Worm (Caenorhabditis elegans): ENCODE data around the gene rmd-6.

ce11 chrIV:5086961-5087326 lies 18.3 kb downstream of the rmd-6 start:
- TF ChIP-seq lin-35 (GFP tag; optimal IDR thresholded peaks at IDR 0.05) (no peak), skn-1 (tag; optimal IDR thresholded peaks at IDR 0.05) (no peak), nhr-237 (tag; optimal IDR thresholded peaks at IDR 0.05) (no peak), rnt-1 (tag; optimal IDR thresholded peaks at IDR 0.05) (no peak), ceh-8 (GFP tag; optimal IDR thresholded peaks at IDR 0.05) (no peak), snpc-4 (tag; optimal IDR thresholded peaks at IDR 0.05) (no peak), unc-86 (tag; optimal IDR thresholded peaks at IDR 0.05) (no peak), fkh-10 (GFP tag; optimal IDR thresholded peaks at IDR 0.05) (no peak), alr-1 (tag; optimal IDR thresholded peaks at IDR 0.05; ENCODE audit: borderline replicate concordance) (no peak), unc-130 (tag; optimal IDR thresholded peaks at IDR 0.05) (no peak)
